Fruit fly (Drosophila melanogaster) whole organism, embryonic: ENCODE data around the gene CG13315.
A peak's percentile ranks its signal among the peaks of the same experiment; 100 is the strongest.

Source experiments
- Antp ChIP-seq: fragments of 200-800 bp; sonication (Bioruptor generic); optimal IDR thresholded peaks from 3 replicates; lab custom pipeline; 2016; ENCODE audit warnings: missing biosample characterization, missing genetic modification characterization
- CG10959 ChIP-seq: fragments of 200-800 bp; sonication (Bioruptor generic); IDR thresholded peaks from 2 replicates; pipeline ENCODE4 v1.3.6; 2022; ENCODE audit warnings: missing biosample characterization, missing genetic modification characterization
- CG10979 ChIP-seq: fragments of 200-800 bp; sonication (Bioruptor generic); optimal IDR thresholded peaks from 2 replicates; lab custom pipeline; 2018; ENCODE audit warnings: missing biosample characterization, mild to moderate bottlenecking, missing genetic modification characterization, moderate library complexity
- CG12236 ChIP-seq: fragments of 200-800 bp; sonication (Bioruptor generic); optimal IDR thresholded peaks from 2 replicates; lab custom pipeline; 2016; ENCODE audit warnings: missing biosample characterization, missing genetic modification characterization
- CG13424 ChIP-seq: fragments of 200-800 bp; sonication (Bioruptor generic); optimal IDR thresholded peaks from 2 replicates; lab custom pipeline; 2019; ENCODE audit warnings: missing biosample characterization, mild to moderate bottlenecking, missing genetic modification characterization, moderate library complexity
- CG13894 ChIP-seq: fragments of 200-800 bp; sonication (Bioruptor generic); optimal IDR thresholded peaks from 3 replicates; lab custom pipeline; 2018; ENCODE audit warnings: missing biosample characterization, mild to moderate bottlenecking, missing genetic modification characterization, moderate library complexity
- CG16813 ChIP-seq: fragments of 200-800 bp; sonication (Bioruptor generic); IDR thresholded peaks from 3 replicates; pipeline ENCODE4 v1.3.6; 2022; ENCODE audit warnings: missing biosample characterization, missing genetic modification characterization; ENCODE audit not compliant: partially characterized antibody
- CG17186 ChIP-seq: fragments of 200-800 bp; sonication (Bioruptor generic); optimal IDR thresholded peaks from 3 replicates; lab custom pipeline; 2017; ENCODE audit warnings: missing biosample characterization, missing genetic modification reagents, missing genetic modification characterization
- CG31224 ChIP-seq: fragments of 200-800 bp; sonication (Bioruptor generic); IDR thresholded peaks from 2 replicates; pipeline ENCODE4 v1.3.6; 2022; ENCODE audit warnings: missing biosample characterization, missing genetic modification characterization
- CG3163 ChIP-seq: fragments of 200-800 bp; sonication (Bioruptor generic); optimal IDR thresholded peaks from 3 replicates; lab custom pipeline; 2016; ENCODE audit warnings: missing biosample characterization, missing genetic modification characterization
- CG34224 ChIP-seq: fragments of 200-800 bp; sonication (Bioruptor generic); IDR thresholded peaks from 3 replicates; pipeline ENCODE4 v1.3.6; 2022; ENCODE audit warnings: missing biosample characterization, missing genetic modification characterization; ENCODE audit not compliant: partially characterized antibody
- CG34422 ChIP-seq: fragments of 200-800 bp; sonication (Bioruptor generic); IDR thresholded peaks from 3 replicates; pipeline ENCODE4 v1.3.6; 2022; ENCODE audit warnings: missing biosample characterization, missing genetic modification characterization
- CG6683 ChIP-seq: fragments of 200-800 bp; sonication (Bioruptor generic); optimal IDR thresholded peaks from 2 replicates; lab custom pipeline; 2017; ENCODE audit warnings: missing biosample characterization, mild to moderate bottlenecking, missing genetic modification characterization, missing genetic modification reagents
- CG7987 ChIP-seq: fragments of 200-800 bp; sonication (Bioruptor generic); optimal IDR thresholded peaks from 2 replicates; lab custom pipeline; 2018; ENCODE audit warnings: missing biosample characterization, mild to moderate bottlenecking, missing genetic modification characterization, moderate library complexity
- CG8281 ChIP-seq: fragments of 200-800 bp; sonication (Bioruptor generic); optimal IDR thresholded peaks from 2 replicates; lab custom pipeline; 2018; ENCODE audit warnings: missing biosample characterization, mild to moderate bottlenecking, missing genetic modification characterization, moderate library complexity
- CG8765 ChIP-seq: fragments of 200-800 bp; sonication (Bioruptor generic); IDR thresholded peaks from 2 replicates; pipeline ENCODE4 v1.3.6; 2022; ENCODE audit warnings: missing biosample characterization, missing genetic modification characterization
- CG9876 ChIP-seq: fragments of 200-800 bp; sonication (Bioruptor generic); optimal IDR thresholded peaks from 2 replicates; lab custom pipeline; 2016; ENCODE audit warnings: missing biosample characterization, missing genetic modification characterization
- CG9932 ChIP-seq: fragments of 200-800 bp; sonication (Bioruptor generic); IDR thresholded peaks from 2 replicates; pipeline ENCODE4 v1.3.6; 2022; ENCODE audit warnings: missing biosample characterization, missing genetic modification characterization
- Chrac-16 ChIP-seq: fragments of 200-800 bp; sonication (Bioruptor generic); optimal IDR thresholded peaks from 3 replicates; lab custom pipeline; 2016; ENCODE audit warnings: missing biosample characterization, missing genetic modification characterization
- CrebB ChIP-seq: fragments of 200-800 bp; sonication (Bioruptor generic); optimal IDR thresholded peaks from 3 replicates; lab custom pipeline; 2018; ENCODE audit warnings: missing biosample characterization, mild to moderate bottlenecking, missing genetic modification characterization
- Dbx ChIP-seq: fragments of 200-800 bp; sonication (Bioruptor generic); IDR thresholded peaks from 3 replicates; pipeline ENCODE4 v1.3.6; 2022; ENCODE audit warnings: missing biosample characterization, missing genetic modification characterization
- Dll ChIP-seq: fragments of 200-800 bp; sonication (Bioruptor generic); IDR thresholded peaks from 4 replicates; pipeline ENCODE4 v1.3.6; 2022; ENCODE audit warnings: missing biosample characterization, missing genetic modification characterization; ENCODE audit not compliant: partially characterized antibody
- Doc3 ChIP-seq: fragments of 200-800 bp; sonication (Bioruptor generic); IDR thresholded peaks from 3 replicates; pipeline ENCODE4 v1.3.6; 2022; ENCODE audit warnings: missing biosample characterization, missing genetic modification characterization; ENCODE audit not compliant: partially characterized antibody
- E2f2 ChIP-seq: fragments of 200-800 bp; sonication (Bioruptor generic); IDR thresholded peaks from 2 replicates; pipeline ENCODE4 v1.3.6; 2022; ENCODE audit warnings: missing biosample characterization, missing genetic modification characterization
- ERR ChIP-seq: fragments of 200-800 bp; sonication (Bioruptor generic); optimal IDR thresholded peaks from 2 replicates; lab custom pipeline; 2016; ENCODE audit warnings: missing biosample characterization, missing genetic modification characterization
- Lim3 ChIP-seq: fragments of 200-800 bp; sonication (Bioruptor generic); IDR thresholded peaks from 2 replicates; pipeline ENCODE4 v1.3.6; 2022; ENCODE audit warnings: missing biosample characterization, missing genetic modification characterization
- NK7.1 ChIP-seq: fragments of 200-800 bp; sonication (Bioruptor generic); optimal IDR thresholded peaks from 3 replicates; lab custom pipeline; 2016; ENCODE audit warnings: missing biosample characterization, missing genetic modification characterization
- br ChIP-seq: fragments of >200 bp; optimal IDR thresholded peaks from 2 replicates; lab custom pipeline; 2017
- chinmo ChIP-seq: fragments of 200-800 bp; sonication (Bioruptor generic); IDR thresholded peaks from 4 replicates; pipeline ENCODE4 v1.3.6; 2022; ENCODE audit warnings: missing biosample characterization, missing genetic modification characterization; ENCODE audit not compliant: partially characterized antibody
- eve ChIP-seq, 2 experiments: fragments of >200 bp; optimal IDR thresholded peaks; 2 replicates each; lab custom pipeline; 2017; ENCODE audit warnings: missing biosample characterization in 2 of 2, missing genetic modification characterization in 2 of 2
- fru ChIP-seq: fragments of >200 bp; optimal IDR thresholded peaks from 2 replicates; lab custom pipeline; 2017
- hb ChIP-seq: fragments of 200-800 bp; sonication (Bioruptor generic); IDR thresholded peaks from 3 replicates; pipeline ENCODE4 v1.3.6; 2022; ENCODE audit warnings: missing biosample characterization, missing genetic modification characterization; ENCODE audit not compliant: partially characterized antibody
- jigr1 ChIP-seq: fragments of 200-800 bp; sonication (Bioruptor generic); IDR thresholded peaks from 3 replicates; pipeline ENCODE4 v1.3.6; 2022; ENCODE audit warnings: missing biosample characterization, missing genetic modification characterization
- kah ChIP-seq: fragments of 200-800 bp; sonication (Bioruptor generic); optimal IDR thresholded peaks from 2 replicates; lab custom pipeline; 2018; ENCODE audit warnings: missing biosample characterization, mild to moderate bottlenecking, missing genetic modification characterization
- knrl ChIP-seq: fragments of 200-800 bp; sonication (Bioruptor generic); IDR thresholded peaks from 3 replicates; pipeline ENCODE4 v1.3.6; 2022; ENCODE audit warnings: missing biosample characterization, missing genetic modification characterization; ENCODE audit not compliant: partially characterized antibody
- lab ChIP-seq: fragments of 200-800 bp; sonication (Bioruptor generic); optimal IDR thresholded peaks from 3 replicates; lab custom pipeline; 2017; ENCODE audit warnings: missing biosample characterization, missing genetic modification characterization, mild to moderate bottlenecking, moderate library complexity, missing genetic modification reagents
- lilli ChIP-seq: fragments of 200-800 bp; sonication (Bioruptor generic); optimal IDR thresholded peaks from 3 replicates; lab custom pipeline; 2016; ENCODE audit warnings: missing biosample characterization, missing genetic modification characterization
- nom ChIP-seq: fragments of 200-800 bp; sonication (Bioruptor generic); optimal IDR thresholded peaks from 2 replicates; lab custom pipeline; 2017; ENCODE audit warnings: missing biosample characterization, missing genetic modification characterization, mild to moderate bottlenecking, moderate library complexity, missing genetic modification reagents
- oc ChIP-seq: fragments of 200-800 bp; sonication (Bioruptor generic); optimal IDR thresholded peaks from 2 replicates; lab custom pipeline; 2018; ENCODE audit warnings: missing biosample characterization, mild to moderate bottlenecking, missing genetic modification characterization, moderate library complexity
- pho ChIP-seq: fragments of 200-800 bp; sonication (Bioruptor generic); optimal IDR thresholded peaks from 2 replicates; lab custom pipeline; 2016; ENCODE audit warnings: missing biosample characterization, missing genetic modification characterization
- phol ChIP-seq: fragments of 200-800 bp; sonication (Bioruptor generic); optimal IDR thresholded peaks from 3 replicates; lab custom pipeline; 2018; ENCODE audit warnings: missing biosample characterization, mild to moderate bottlenecking, missing genetic modification characterization, moderate library complexity
- psq ChIP-seq: fragments of 200-800 bp; sonication (Bioruptor generic); optimal IDR thresholded peaks from 2 replicates; lab custom pipeline; 2017; ENCODE audit warnings: missing biosample characterization, missing genetic modification characterization
- repo ChIP-seq: fragments of 200-800 bp; sonication (Bioruptor generic); optimal IDR thresholded peaks from 2 replicates; lab custom pipeline; 2016; ENCODE audit warnings: missing biosample characterization, missing genetic modification characterization
- ro ChIP-seq: fragments of 200-800 bp; sonication (Bioruptor generic); IDR thresholded peaks from 2 replicates; pipeline ENCODE4 v1.3.6; 2022; ENCODE audit warnings: missing biosample characterization, missing genetic modification characterization
- run ChIP-seq: fragments of 200-800 bp; sonication (Bioruptor generic); optimal IDR thresholded peaks from 3 replicates; lab custom pipeline; 2018; ENCODE audit warnings: missing biosample characterization, mild to moderate bottlenecking, missing genetic modification characterization
- scrt ChIP-seq: fragments of 200-800 bp; sonication (Bioruptor generic); optimal IDR thresholded peaks from 2 replicates; lab custom pipeline; 2018; ENCODE audit warnings: missing biosample characterization, mild to moderate bottlenecking, missing genetic modification characterization, moderate library complexity
- sisA ChIP-seq: fragments of 200-800 bp; sonication (Bioruptor generic); IDR thresholded peaks from 2 replicates; pipeline ENCODE4 v1.3.6; 2022; ENCODE audit warnings: missing biosample characterization, missing genetic modification characterization
- sna ChIP-seq: fragments of 200-800 bp; sonication (Bioruptor generic); IDR thresholded peaks from 2 replicates; pipeline ENCODE4 v1.3.6; 2022; ENCODE audit warnings: missing biosample characterization, missing genetic modification characterization; ENCODE audit not compliant: partially characterized antibody
- sug ChIP-seq: fragments of 200-800 bp; optimal IDR thresholded peaks from 2 replicates; lab custom pipeline; 2019; ENCODE audit warnings: missing biosample characterization, mild to moderate bottlenecking, missing genetic modification characterization, moderate library complexity
- unc-4 ChIP-seq: fragments of 200-800 bp; sonication (Bioruptor generic); IDR thresholded peaks from 2 replicates; pipeline ENCODE4 v1.3.6; 2022; ENCODE audit warnings: missing biosample characterization, missing genetic modification characterization; ENCODE audit not compliant: partially characterized antibody
- vfl ChIP-seq: fragments of 200-800 bp; sonication (Bioruptor generic); optimal IDR thresholded peaks from 2 replicates; lab custom pipeline; 2016; ENCODE audit warnings: missing biosample characterization, missing genetic modification characterization

Gene CG13315

dm6 chr3L:9134349-9134748 lies 37.7 kb downstream of the CG13315 start, which contains the start of the genes bol and Dhpr (continued):
- TF ChIP-seq NK7.1: no peak
- TF ChIP-seq CG34422 (GFP tag; lab: Robert Waterston, UW): peak; percentile 70; the same call in 2 of the 3 replicates
- TF ChIP-seq CG9876 (GFP tag; lab: Kevin White, UChicago): no peak
- TF ChIP-seq Chrac-16 (GFP tag; lab: Kevin White, UChicago): no peak
- peak; percentile 84; the same call in 3 of the 4 replicates for TF ChIP-seq chinmo (GFP tag; lab: Robert Waterston, UW)
- TF ChIP-seq Lim3: no peak
- TF ChIP-seq pho (GFP tag; lab: Kevin White, UChicago): peak; percentile 14
- TF ChIP-seq oc: peak; percentile 26
- TF ChIP-seq CG8765: no peak
- no peak for TF ChIP-seq Doc3 (GFP tag; lab: Robert Waterston, UW)
- no peak for TF ChIP-seq CG7987 (GFP tag; lab: Kevin White, UChicago)
- TF ChIP-seq phol (tag; lab: Kevin White, UChicago): peak; percentile 29
- TF ChIP-seq CG10979 (tag; lab: Kevin White, UChicago): no peak
- TF ChIP-seq sisA: no peak
- peak; percentile 16 for TF ChIP-seq CG3163 (GFP tag; lab: Kevin White, UChicago)
- TF ChIP-seq sug (tag; lab: Kevin White, UChicago): no peak
- no peak for TF ChIP-seq CG12236
- TF ChIP-seq nom (GFP tag; lab: Kevin White, UChicago): peak; percentile 3
- peak; percentile 28; the same call in 1 of the 3 replicates for TF ChIP-seq Dbx (GFP tag; lab: Robert Waterston, UW)
- TF ChIP-seq CG13894 (tag; lab: Kevin White, UChicago): peak; percentile 68
- no peak for TF ChIP-seq CG6683
- peak; percentile 50; the same call in 2 of the 4 replicates for TF ChIP-seq Dll (GFP tag; lab: Robert Waterston, UW)
- no peak for TF ChIP-seq fru (lab: Kevin White, UChicago)
- TF ChIP-seq scrt (GFP tag; lab: Kevin White, UChicago): peak; percentile 99
- TF ChIP-seq repo (GFP tag; lab: Kevin White, UChicago): peak; percentile 21
- TF ChIP-seq vfl (GFP tag; lab: Kevin White, UChicago): no peak
- peak; percentile 56 for TF ChIP-seq unc-4 (GFP tag; lab: Robert Waterston, UW)
- no peak for TF ChIP-seq CG34224 (GFP tag; lab: Robert Waterston, UW)
- TF ChIP-seq run (tag; lab: Kevin White, UChicago): no peak
- TF ChIP-seq E2f2: peak; percentile 76
- TF ChIP-seq jigr1: no peak
- peak; percentile 65 for TF ChIP-seq sna (GFP tag; lab: Robert Waterston, UW)
- TF ChIP-seq CG10959 (GFP tag; lab: Robert Waterston, UW): no peak
- TF ChIP-seq ro (GFP tag; lab: Robert Waterston, UW): no peak
- no peak for TF ChIP-seq hb (GFP tag; lab: Robert Waterston, UW)
- no peak for TF ChIP-seq ERR (GFP tag; lab: Kevin White, UChicago)
- peak; percentile 20 for TF ChIP-seq Antp
- TF ChIP-seq knrl (GFP tag; lab: Robert Waterston, UW): peak; percentile 35; the same call in 1 of the 3 replicates
- no peak for TF ChIP-seq CG13424
- TF ChIP-seq psq (GFP tag; lab: Kevin White, UChicago): no peak
- TF ChIP-seq lab (GFP tag; lab: Kevin White, UChicago): peak; percentile 18
- no peak for TF ChIP-seq lilli (GFP tag; lab: Kevin White, UChicago)
- peak; percentile 27; the same call in 1 of the 3 replicates for TF ChIP-seq CG16813
- peak; percentile 26; the same call in 1 of the 2 replicates for TF ChIP-seq CG9932 (GFP tag; lab: Robert Waterston, UW)
- TF ChIP-seq CG31224 (GFP tag; lab: Robert Waterston, UW): no peak
- peak; percentile 96 for TF ChIP-seq kah (GFP tag; lab: Kevin White, UChicago)
- peak; percentile 67 for TF ChIP-seq CG17186 (GFP tag; lab: Kevin White, UChicago)
- no peak for TF ChIP-seq br (lab: Kevin White, UChicago)
- no peak for TF ChIP-seq CG8281
- TF ChIP-seq CrebB (tag; lab: Kevin White, UChicago): no peak
- TF ChIP-seq eve (GFP tag; optimal IDR thresholded peaks at IDR 0.05; lab: Kevin White, UChicago): no peak
